Worm (Caenorhabditis elegans): Measurements from ENCODE around the gene C53A5.13.

- no peak for TF ChIP-seq ztf-11 (tag; optimal IDR thresholded peaks at IDR 0.05)
- peak; percentile 85 for TF ChIP-seq nhr-21 (tag; optimal IDR thresholded peaks at IDR 0.05)
- no peak for TF ChIP-seq snpc-4 (tag; optimal IDR thresholded peaks at IDR 0.05)
- no peak for TF ChIP-seq nhr-237 (tag; optimal IDR thresholded peaks at IDR 0.05)
- no peak for TF ChIP-seq unc-39 (tag; optimal IDR thresholded peaks at IDR 0.05)
- TF ChIP-seq ceh-82 (tag; optimal IDR thresholded peaks at IDR 0.05), result no peak
Measured at ce11 chrV:14505745-14506214, 40.9 kb upstream of the C53A5.13 start.

Measured in whole organism, L2 larva.